Worm (Caenorhabditis elegans) whole organism, L1 larva: ENCODE data around the gene K09B11.4.

Experiments
- C34B4.2 ChIP-seq: sonication (generic microtip); optimal IDR thresholded peaks from 2 replicates; lab custom pipeline; 2017; ENCODE audit warnings: mild to moderate bottlenecking, missing genetic modification characterization, missing compliant biosample characterization
- F16B12.6 ChIP-seq: fragments of 150-350 bp; optimal IDR thresholded peaks from 2 replicates; lab custom pipeline; 2014; ENCODE audit warnings: missing biosample characterization, missing genetic modification characterization
- Y116A8C.19 ChIP-seq: sonication (generic microtip); optimal IDR thresholded peaks from 2 replicates; lab custom pipeline; 2016; ENCODE audit warnings: missing compliant biosample characterization, missing genetic modification characterization, borderline replicate concordance
- alr-1 ChIP-seq: fragments of 200-800 bp; sonication (Bioruptor generic); optimal IDR thresholded peaks from 2 replicates; lab custom pipeline; 2018; ENCODE audit warnings: borderline replicate concordance, mild to moderate bottlenecking, missing genetic modification characterization, missing compliant biosample characterization
- ceh-63 ChIP-seq: fragments of 200-800 bp; sonication (Bioruptor generic); optimal IDR thresholded peaks from 2 replicates; lab custom pipeline; 2018; ENCODE audit warnings: mild to moderate bottlenecking, missing genetic modification characterization, missing compliant biosample characterization
- ceh-8 ChIP-seq: fragments of 200-800 bp; sonication (Bioruptor generic); optimal IDR thresholded peaks from 2 replicates; lab custom pipeline; 2018; ENCODE audit warnings: mild to moderate bottlenecking, missing genetic modification characterization, moderate library complexity, missing compliant biosample characterization
- ceh-88 ChIP-seq: fragments of 200-800 bp; sonication (Bioruptor generic); IDR thresholded peaks from 2 replicates; pipeline ENCODE4 v1.3.6; 2022; ENCODE audit warnings: missing genetic modification characterization, missing compliant biosample characterization
- dpl-1 ChIP-seq, 3 experiments: fragments of 150-350 bp in 2 of 3; sonication (generic microtip) in 1 of 3; optimal IDR thresholded peaks; 2 replicates each; lab custom pipeline; 2014 to 2017; ENCODE audit warnings: missing biosample characterization in 3 of 3, missing genetic modification characterization in 3 of 3, missing genetic modification reagents in 3 of 3
- dsc-1 ChIP-seq: sonication (generic microtip); optimal IDR thresholded peaks from 2 replicates; lab custom pipeline; 2016; ENCODE audit warnings: mild to moderate bottlenecking, missing genetic modification characterization, missing compliant biosample characterization
- efl-3 ChIP-seq: fragments of 200-800 bp; sonication (Bioruptor generic); optimal IDR thresholded peaks from 2 replicates; lab custom pipeline; 2018; ENCODE audit warnings: mild to moderate bottlenecking, missing genetic modification characterization, missing compliant biosample characterization
- egl-13 ChIP-seq: sonication (generic microtip); optimal IDR thresholded peaks from 2 replicates; lab custom pipeline; 2016; ENCODE audit warnings: missing genotype, missing genetic modification reagents, missing genetic modification characterization, missing compliant biosample characterization
- egl-27 ChIP-seq, 2 experiments: fragments of 150-350 bp in 1 of 2; sonication (generic microtip); optimal IDR thresholded peaks; 3 replicates each; lab custom pipeline; 2017 to 2018; ENCODE audit warnings: missing biosample characterization in 2 of 2, missing genetic modification characterization in 2 of 2, missing genetic modification reagents in 2 of 2
- elt-2 ChIP-seq: sonication (generic microtip); optimal IDR thresholded peaks from 2 replicates; lab custom pipeline; 2016; ENCODE audit warnings: missing genetic modification characterization, mild to moderate bottlenecking, inconsistent platforms, missing compliant biosample characterization, missing genetic modification reagents
- elt-3 ChIP-seq, 6 experiments: fragments of 150-350 bp in 1 of 6; sonication (generic microtip); optimal IDR thresholded peaks; 2 replicates each; lab custom pipeline; 2017 to 2018; ENCODE audit warnings: missing biosample characterization in 6 of 6, missing genetic modification characterization in 6 of 6, inconsistent platforms in 1 of 6
- ets-5 ChIP-seq: fragments of 200-800 bp; sonication (Bioruptor generic); IDR thresholded peaks from 2 replicates; pipeline ENCODE4 v1.3.6; 2022; ENCODE audit warnings: missing genetic modification characterization, missing compliant biosample characterization
- fkh-8 ChIP-seq: sonication (generic microtip); optimal IDR thresholded peaks from 2 replicates; lab custom pipeline; 2016; ENCODE audit warnings: mild to moderate bottlenecking, missing genetic modification characterization, missing compliant biosample characterization
- fos-1 ChIP-seq: fragments of 150-350 bp; optimal IDR thresholded peaks from 2 replicates; lab custom pipeline; 2014; ENCODE audit warnings: missing biosample characterization, missing genetic modification characterization
- grh-1 ChIP-seq: fragments of 200-800 bp; sonication (Bioruptor generic); IDR thresholded peaks from 2 replicates; pipeline ENCODE4 v1.3.6; 2022; ENCODE audit warnings: missing genetic modification reagents, missing genetic modification characterization, missing compliant biosample characterization
- hlh-17 ChIP-seq: fragments of 200-800 bp; sonication (Bioruptor generic); optimal IDR thresholded peaks from 2 replicates; lab custom pipeline; 2018; ENCODE audit warnings: missing genetic modification characterization, mild to moderate bottlenecking, missing compliant biosample characterization, moderate library complexity, borderline replicate concordance
- hlh-4 ChIP-seq: sonication (generic microtip); optimal IDR thresholded peaks from 2 replicates; lab custom pipeline; 2016; ENCODE audit warnings: mild to moderate bottlenecking, missing genetic modification characterization, missing compliant biosample characterization
- hpl-2 ChIP-seq: fragments of 150-350 bp; optimal IDR thresholded peaks from 2 replicates; lab custom pipeline; 2014; ENCODE audit warnings: missing biosample characterization, missing genetic modification reagents, missing genetic modification characterization
- irx-1 ChIP-seq: sonication (generic microtip); optimal IDR thresholded peaks from 2 replicates; lab custom pipeline; 2016; ENCODE audit warnings: missing genetic modification characterization, missing compliant biosample characterization
- isw-1 ChIP-seq: fragments of 200-800 bp; sonication (Bioruptor generic); IDR thresholded peaks from 2 replicates; pipeline ENCODE4 v1.3.6; 2022; ENCODE audit warnings: missing genetic modification characterization, missing compliant biosample characterization
- lin-14 ChIP-seq: fragments of 200-800 bp; sonication (Bioruptor generic); optimal IDR thresholded peaks from 2 replicates; lab custom pipeline; 2018; ENCODE audit warnings: mild to moderate bottlenecking, missing genetic modification characterization, moderate library complexity, missing compliant biosample characterization
- lsy-2 ChIP-seq, 2 experiments: fragments of 150-350 bp; optimal IDR thresholded peaks; 2 replicates each; lab custom pipeline; 2014; ENCODE audit warnings: missing biosample characterization in 2 of 2, missing genetic modification characterization in 2 of 2
- mef-2 ChIP-seq: fragments of 150-350 bp; optimal IDR thresholded peaks from 2 replicates; lab custom pipeline; 2014; ENCODE audit warnings: missing biosample characterization, missing genetic modification characterization
- mep-1 ChIP-seq: fragments of 150-350 bp; optimal IDR thresholded peaks from 2 replicates; lab custom pipeline; 2014; ENCODE audit warnings: missing biosample characterization, missing genetic modification characterization
- nhr-11 ChIP-seq: fragments of 150-350 bp; optimal IDR thresholded peaks from 2 replicates; lab custom pipeline; 2014; ENCODE audit warnings: missing biosample characterization, missing genetic modification characterization
- nhr-19 ChIP-seq: fragments of 200-800 bp; sonication (Bioruptor generic); conservative IDR thresholded peaks from 2 replicates; pipeline ENCODE4 v1.3.6; 2022; ENCODE audit warnings: missing genetic modification characterization, missing compliant biosample characterization
- nhr-237 ChIP-seq: fragments of 150-350 bp; optimal IDR thresholded peaks from 2 replicates; lab custom pipeline; 2014; ENCODE audit warnings: missing biosample characterization, missing genetic modification characterization
- nhr-28 ChIP-seq: fragments of 150-350 bp; optimal IDR thresholded peaks from 2 replicates; lab custom pipeline; 2014; ENCODE audit warnings: missing biosample characterization, missing genetic modification characterization
- nhr-47 ChIP-seq: sonication (generic microtip); optimal IDR thresholded peaks from 2 replicates; lab custom pipeline; 2016; ENCODE audit warnings: mild to moderate bottlenecking, missing genetic modification characterization, moderate library complexity, missing compliant biosample characterization
- nhr-71 ChIP-seq: sonication (generic microtip); optimal IDR thresholded peaks from 2 replicates; lab custom pipeline; 2016; ENCODE audit warnings: mild to moderate bottlenecking, missing genetic modification characterization, moderate library complexity, missing compliant biosample characterization
- nhr-85 ChIP-seq: sonication (generic microtip); peaks from one replicate; lab custom pipeline; 2016; ENCODE audit warnings: missing genetic modification characterization, inconsistent platforms, missing compliant biosample characterization
- skn-1 ChIP-seq: fragments of 150-350 bp; optimal IDR thresholded peaks from 2 replicates; lab custom pipeline; 2014; ENCODE audit warnings: missing biosample characterization, missing genetic modification characterization
- sox-4 ChIP-seq: sonication (generic microtip); optimal IDR thresholded peaks from 2 replicates; lab custom pipeline; 2016; ENCODE audit warnings: missing genetic modification characterization, missing compliant biosample characterization
- sptf-1 ChIP-seq: fragments of 150-350 bp; optimal IDR thresholded peaks from 2 replicates; lab custom pipeline; 2014; ENCODE audit warnings: missing biosample characterization, missing genetic modification characterization
- sup-37 ChIP-seq: fragments of 200-800 bp; sonication (Bioruptor generic); optimal IDR thresholded peaks from 2 replicates; lab custom pipeline; 2018; ENCODE audit warnings: mild to moderate bottlenecking, missing genetic modification characterization, missing compliant biosample characterization
- swsn-7 ChIP-seq: sonication (generic microtip); optimal IDR thresholded peaks from 2 replicates; lab custom pipeline; 2016; ENCODE audit warnings: missing genetic modification characterization, missing compliant biosample characterization
- tbx-2 ChIP-seq: sonication (generic microtip); optimal IDR thresholded peaks from 2 replicates; lab custom pipeline; 2016; ENCODE audit warnings: missing genetic modification characterization, missing compliant biosample characterization
- unc-30 ChIP-seq: sonication (generic microtip); optimal IDR thresholded peaks from 2 replicates; lab custom pipeline; 2017; ENCODE audit warnings: missing biosample characterization, missing genetic modification characterization
- unc-98 ChIP-seq: fragments of 200-800 bp; sonication (Bioruptor generic); IDR thresholded peaks from 2 replicates; pipeline ENCODE4 v1.3.6; 2022; ENCODE audit warnings: missing genetic modification characterization, missing compliant biosample characterization
- vab-15 ChIP-seq: sonication (generic microtip); optimal IDR thresholded peaks from 2 replicates; lab custom pipeline; 2017; ENCODE audit warnings: missing genotype, mild to moderate bottlenecking, missing genetic modification characterization, missing compliant biosample characterization
- zip-4 ChIP-seq: fragments of 200-800 bp; sonication (Bioruptor generic); optimal IDR thresholded peaks from 2 replicates; lab custom pipeline; 2018; ENCODE audit warnings: mild to moderate bottlenecking, missing genetic modification characterization, moderate library complexity, missing compliant biosample characterization
- ztf-4 ChIP-seq: fragments of 150-350 bp; optimal IDR thresholded peaks from 2 replicates; lab custom pipeline; 2014; ENCODE audit warnings: missing biosample characterization, missing genetic modification characterization

Gene K09B11.4

ce11 chrIV:13389237-13389636, 40.1 kb upstream of the K09B11.4 start:
- TF ChIP-seq elt-3 (tag; optimal IDR thresholded peaks at IDR 0.05; lab: Kevin White, UChicago) (no peak), F16B12.6 (tag; lab: Kevin White, UChicago) (no peak), sox-4 (tag; lab: Kevin White, UChicago) (no peak), tbx-2 (no peak), unc-30 (tag; lab: Kevin White, UChicago) (no peak), swsn-7 (tag; lab: Kevin White, UChicago) (no peak), zip-4 (GFP tag; lab: Kevin White, UChicago) (no peak)
- TF ChIP-seq, all 84 proteins: peak for 0

DNA sequence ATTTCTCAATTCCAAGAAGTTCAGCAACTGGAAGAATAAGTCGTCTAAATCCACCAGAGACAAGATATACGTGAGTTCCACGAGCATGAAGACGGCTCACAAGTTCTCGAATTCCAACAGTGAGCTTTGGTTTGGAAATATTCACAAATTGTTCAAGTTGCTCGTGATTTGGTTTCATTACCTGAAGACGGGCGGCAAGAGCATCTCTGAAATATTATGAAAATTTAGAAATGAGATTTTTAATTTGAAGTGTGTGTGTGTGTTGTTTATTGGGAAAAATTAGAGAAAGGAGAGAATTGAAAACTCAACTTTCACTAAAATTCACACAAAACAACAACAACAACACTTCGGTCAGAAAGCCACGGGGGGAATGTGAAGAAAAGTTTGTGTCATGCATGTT, 38.6 kb upstream of the K09B11.4 start:
- TF ChIP-seq sptf-1 (tag; lab: Kevin White, UChicago) (no peak), nhr-47 (tag; lab: Kevin White, UChicago) (peak; percentile 0), skn-1 (tag; lab: Kevin White, UChicago) (no peak), grh-1 (GFP tag; lab: Robert Waterston, UW) (no peak)

ce11 chrIV:13392230-13392629, 37.1 kb upstream of the K09B11.4 start:
- no peak for TF ChIP-seq sptf-1 (tag; lab: Kevin White, UChicago)
- TF ChIP-seq fos-1 (tag; lab: Kevin White, UChicago) = no peak
- no peak for TF ChIP-seq lin-14
- no peak for TF ChIP-seq hlh-4 (tag; lab: Kevin White, UChicago)
- TF ChIP-seq swsn-7 (tag; lab: Kevin White, UChicago) = no peak
- TF ChIP-seq lsy-2 (tag; optimal IDR thresholded peaks at IDR 0.05; lab: Kevin White, UChicago) = no peak

DNA sequence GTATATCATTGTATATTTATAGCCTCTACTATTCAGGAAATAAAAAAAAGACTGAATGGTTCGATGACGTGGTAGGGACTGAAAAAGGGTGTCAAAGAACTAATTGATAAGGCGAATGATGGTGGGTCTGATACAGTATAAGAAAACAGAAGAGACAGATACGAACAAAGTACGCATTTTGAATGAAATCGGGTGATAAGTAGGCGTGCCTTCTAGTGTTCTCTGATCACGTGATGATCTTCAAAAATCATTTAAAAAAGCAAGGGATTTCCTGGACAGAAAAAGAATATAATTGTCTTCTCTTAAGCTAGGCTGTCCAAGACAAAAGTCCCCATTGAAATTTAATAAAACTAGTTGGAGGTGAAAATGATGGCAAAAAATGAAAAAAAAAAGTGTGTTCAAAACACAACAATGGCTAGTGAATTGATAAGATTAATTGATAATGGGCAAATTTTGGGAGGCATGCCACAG, 36.1 kb upstream of the K09B11.4 start:
- no peak for TF ChIP-seq efl-3 (GFP tag; lab: Kevin White, UChicago)
- TF ChIP-seq ceh-63 (GFP tag; lab: Kevin White, UChicago) = no peak
- TF ChIP-seq nhr-28 (tag; lab: Kevin White, UChicago) = no peak
- TF ChIP-seq ceh-88 = no peak
- peak; percentile 19 for TF ChIP-seq ztf-4
- no peak for TF ChIP-seq ets-5 (GFP tag; lab: Robert Waterston, UW)
- TF ChIP-seq nhr-47 (tag; lab: Kevin White, UChicago) = peak; percentile 18
- no peak for TF ChIP-seq skn-1 (tag; lab: Kevin White, UChicago)
- no peak for TF ChIP-seq sup-37
- TF ChIP-seq egl-27 (tag; optimal IDR thresholded peaks at IDR 0.05; lab: Kevin White, UChicago) = no peak
- TF ChIP-seq nhr-19 (GFP tag; lab: Robert Waterston, UW) = peak; percentile 50
- peak; percentile 65 for TF ChIP-seq lin-14
- no peak for TF ChIP-seq unc-98 (GFP tag; lab: Robert Waterston, UW)
- no peak for TF ChIP-seq swsn-7 (tag; lab: Kevin White, UChicago)
- no peak for TF ChIP-seq nhr-11 (tag; lab: Kevin White, UChicago)
- TF ChIP-seq dpl-1 (GFP tag; optimal IDR thresholded peaks at IDR 0.05; lab: Kevin White, UChicago) = no peak
- no peak for TF ChIP-seq hlh-17 (GFP tag; lab: Kevin White, UChicago)
- TF ChIP-seq hpl-2 = no peak
- peak in 3 of 6 experiments; percentile 6 to 82 (median 61) for TF ChIP-seq elt-3 (tag; optimal IDR thresholded peaks at IDR 0.05; lab: Kevin White, UChicago)
- TF ChIP-seq irx-1 = no peak
- TF ChIP-seq alr-1 (tag; lab: Kevin White, UChicago) = no peak
- no peak for TF ChIP-seq ceh-8 (GFP tag; lab: Kevin White, UChicago)
- TF ChIP-seq nhr-71 (tag; lab: Kevin White, UChicago) = peak; percentile 84
- no peak for TF ChIP-seq dsc-1 (tag; lab: Kevin White, UChicago)
- no peak for TF ChIP-seq fkh-8 (tag; lab: Kevin White, UChicago)
- TF ChIP-seq nhr-85 (tag; lab: Kevin White, UChicago) = peak; percentile 89
- no peak for TF ChIP-seq fos-1 (tag; lab: Kevin White, UChicago)
- no peak for TF ChIP-seq sptf-1 (tag; lab: Kevin White, UChicago)
- TF ChIP-seq mef-2 = no peak
- no peak for TF ChIP-seq nhr-237 (tag; lab: Kevin White, UChicago)
- no peak for TF ChIP-seq isw-1
- peak; percentile 5 for TF ChIP-seq mep-1 (tag; lab: Kevin White, UChicago)
- no peak for TF ChIP-seq egl-13 (tag; lab: Kevin White, UChicago)
- TF ChIP-seq vab-15 (tag; lab: Kevin White, UChicago) = no peak
- TF ChIP-seq elt-2 (tag; lab: Kevin White, UChicago) = peak; percentile 85
- TF ChIP-seq C34B4.2 (tag; lab: Kevin White, UChicago) = no peak
- no peak for TF ChIP-seq Y116A8C.19 (tag; lab: Kevin White, UChicago)
